Worm (Caenorhabditis elegans) whole organism, mixed stage, embryonic: ENCODE data around the gene ZK632.4.

Source experiments
- M03D4.4 ChIP-seq: sonication (generic microtip); optimal IDR thresholded peaks from 2 replicates; lab custom pipeline; 2017; ENCODE audit warnings: mild to moderate bottlenecking, missing genetic modification characterization, missing compliant biosample characterization
- bed-3 ChIP-seq: fragments of 200-800 bp; sonication (Bioruptor generic); optimal IDR thresholded peaks from 3 replicates; lab custom pipeline; 2018; ENCODE audit warnings: mild to moderate bottlenecking, missing genetic modification characterization, moderate library complexity, missing compliant biosample characterization
- blmp-1 ChIP-seq: fragments of 150-350 bp; optimal IDR thresholded peaks from 2 replicates; lab custom pipeline; 2014; ENCODE audit warnings: missing biosample characterization, missing genetic modification characterization
- ceh-39 ChIP-seq: fragments of 150-350 bp; optimal IDR thresholded peaks from 2 replicates; lab custom pipeline; 2014; ENCODE audit warnings: missing biosample characterization, missing genetic modification characterization
- ceh-43 ChIP-seq: fragments of 200-800 bp; sonication (Bioruptor generic); optimal IDR thresholded peaks from 2 replicates; lab custom pipeline; 2018; ENCODE audit warnings: mild to moderate bottlenecking, missing genetic modification characterization, moderate library complexity, missing compliant biosample characterization
- ceh-83 ChIP-seq: fragments of 200-800 bp; sonication (Bioruptor generic); optimal IDR thresholded peaks from 2 replicates; lab custom pipeline; 2018; ENCODE audit warnings: mild to moderate bottlenecking, missing genetic modification characterization, missing compliant biosample characterization
- ces-1 ChIP-seq: fragments of 150-350 bp; optimal IDR thresholded peaks from 2 replicates; lab custom pipeline; 2014; ENCODE audit warnings: missing biosample characterization, missing genetic modification reagents, missing genetic modification characterization
- cnd-1 ChIP-seq: fragments of 200-800 bp; sonication (Bioruptor generic); optimal IDR thresholded peaks from 2 replicates; lab custom pipeline; 2018; ENCODE audit warnings: mild to moderate bottlenecking, missing genetic modification characterization, missing compliant biosample characterization
- drap-1 ChIP-seq: fragments of 200-800 bp; sonication (Bioruptor generic); optimal IDR thresholded peaks from 3 replicates; lab custom pipeline; 2018; ENCODE audit warnings: mild to moderate bottlenecking, missing genetic modification characterization, missing compliant biosample characterization
- elt-1 ChIP-seq: sonication (generic microtip); optimal IDR thresholded peaks from 2 replicates; lab custom pipeline; 2017; ENCODE audit warnings: missing genetic modification characterization, mild to moderate bottlenecking, missing compliant biosample characterization, antibody characterized with exemption, moderate library complexity, borderline replicate concordance; ENCODE audit not compliant: insufficient read depth
- elt-3 ChIP-seq: fragments of 150-350 bp; optimal IDR thresholded peaks from 2 replicates; lab custom pipeline; 2014; ENCODE audit warnings: missing biosample characterization, missing genetic modification characterization
- flh-1 ChIP-seq: fragments of 200-800 bp; sonication (Bioruptor generic); optimal IDR thresholded peaks from 2 replicates; lab custom pipeline; 2018; ENCODE audit warnings: mild to moderate bottlenecking, missing genetic modification characterization, moderate library complexity, missing compliant biosample characterization
- ham-2 ChIP-seq: fragments of 200-800 bp; sonication (Bioruptor generic); optimal IDR thresholded peaks from 2 replicates; lab custom pipeline; 2018; ENCODE audit warnings: mild to moderate bottlenecking, missing genetic modification characterization, missing compliant biosample characterization
- hlh-1 ChIP-seq: fragments of 150-350 bp; optimal IDR thresholded peaks from 2 replicates; lab custom pipeline; 2014; ENCODE audit warnings: missing biosample characterization, missing genetic modification reagents, missing genetic modification characterization
- lin-13 ChIP-seq: fragments of 150-350 bp; optimal IDR thresholded peaks from 2 replicates; lab custom pipeline; 2014; ENCODE audit warnings: missing biosample characterization, missing genetic modification characterization
- lsy-2 ChIP-seq: fragments of 150-350 bp; optimal IDR thresholded peaks from 2 replicates; lab custom pipeline; 2014; ENCODE audit warnings: missing biosample characterization, missing genetic modification characterization
- mab-5 ChIP-seq: fragments of 150-350 bp; optimal IDR thresholded peaks from 2 replicates; lab custom pipeline; 2014; ENCODE audit warnings: missing biosample characterization, missing genetic modification characterization
- mep-1 ChIP-seq: fragments of 150-350 bp; optimal IDR thresholded peaks from 2 replicates; lab custom pipeline; 2017; ENCODE audit warnings: missing biosample characterization, missing genetic modification reagents, missing genetic modification characterization, inconsistent platforms
- mls-2 ChIP-seq: sonication (generic microtip); optimal IDR thresholded peaks from 2 replicates; lab custom pipeline; 2016; ENCODE audit warnings: mild to moderate bottlenecking, missing genetic modification characterization, moderate library complexity, missing compliant biosample characterization
- nhr-12 ChIP-seq: fragments of 150-350 bp; optimal IDR thresholded peaks from 2 replicates; lab custom pipeline; 2014; ENCODE audit warnings: missing biosample characterization, missing genetic modification characterization
- nhr-2 ChIP-seq: fragments of 150-350 bp; optimal IDR thresholded peaks from 2 replicates; lab custom pipeline; 2014; ENCODE audit warnings: missing biosample characterization, missing genetic modification characterization
- nhr-237 ChIP-seq: fragments of 150-350 bp; optimal IDR thresholded peaks from 2 replicates; lab custom pipeline; 2014; ENCODE audit warnings: missing biosample characterization, missing genetic modification characterization
- nhr-28 ChIP-seq: fragments of 150-350 bp; optimal IDR thresholded peaks from 2 replicates; lab custom pipeline; 2014; ENCODE audit warnings: missing biosample characterization, missing genetic modification characterization
- nhr-76 ChIP-seq: sonication (generic microtip); optimal IDR thresholded peaks from 2 replicates; lab custom pipeline; 2017; ENCODE audit warnings: missing biosample characterization, missing genetic modification characterization
- pha-4 ChIP-seq: fragments of 150-350 bp; optimal IDR thresholded peaks from 2 replicates; lab custom pipeline; 2018; ENCODE audit warnings: missing biosample characterization, missing genetic modification reagents, missing genetic modification characterization
- sem-2 ChIP-seq: fragments of 200-800 bp; sonication (Bioruptor generic); optimal IDR thresholded peaks from 2 replicates; lab custom pipeline; 2018; ENCODE audit warnings: mild to moderate bottlenecking, missing genetic modification characterization, missing compliant biosample characterization
- snpc-4 ChIP-seq: fragments of 150-350 bp; optimal IDR thresholded peaks from 2 replicates; lab custom pipeline; 2014; ENCODE audit warnings: missing biosample characterization, missing genetic modification characterization
- sptf-1 ChIP-seq: sonication (generic microtip); optimal IDR thresholded peaks from 2 replicates; lab custom pipeline; 2017; ENCODE audit warnings: mild to moderate bottlenecking, missing genetic modification characterization, moderate library complexity, missing compliant biosample characterization
- tbx-8 ChIP-seq: fragments of 200-800 bp; sonication (Bioruptor generic); optimal IDR thresholded peaks from 2 replicates; lab custom pipeline; 2018; ENCODE audit warnings: mild to moderate bottlenecking, missing genetic modification characterization, moderate library complexity, missing compliant biosample characterization
- unc-120 ChIP-seq: sonication (generic microtip); optimal IDR thresholded peaks from 2 replicates; lab custom pipeline; 2017; ENCODE audit warnings: missing genetic modification characterization, missing compliant biosample characterization; ENCODE audit not compliant: poor library complexity, severe bottlenecking
- unc-39 ChIP-seq: fragments of 150-350 bp; optimal IDR thresholded peaks from 2 replicates; lab custom pipeline; 2014; ENCODE audit warnings: missing biosample characterization, missing genetic modification characterization
- unc-62 ChIP-seq: fragments of 150-350 bp; optimal IDR thresholded peaks from 2 replicates; lab custom pipeline; 2014; ENCODE audit warnings: missing biosample characterization, missing genetic modification reagents, missing genetic modification characterization
- zip-8 ChIP-seq: fragments of 150-350 bp; optimal IDR thresholded peaks from 2 replicates; lab custom pipeline; 2014; ENCODE audit warnings: missing biosample characterization, missing genetic modification characterization

ZK632.4 gene

DNA sequence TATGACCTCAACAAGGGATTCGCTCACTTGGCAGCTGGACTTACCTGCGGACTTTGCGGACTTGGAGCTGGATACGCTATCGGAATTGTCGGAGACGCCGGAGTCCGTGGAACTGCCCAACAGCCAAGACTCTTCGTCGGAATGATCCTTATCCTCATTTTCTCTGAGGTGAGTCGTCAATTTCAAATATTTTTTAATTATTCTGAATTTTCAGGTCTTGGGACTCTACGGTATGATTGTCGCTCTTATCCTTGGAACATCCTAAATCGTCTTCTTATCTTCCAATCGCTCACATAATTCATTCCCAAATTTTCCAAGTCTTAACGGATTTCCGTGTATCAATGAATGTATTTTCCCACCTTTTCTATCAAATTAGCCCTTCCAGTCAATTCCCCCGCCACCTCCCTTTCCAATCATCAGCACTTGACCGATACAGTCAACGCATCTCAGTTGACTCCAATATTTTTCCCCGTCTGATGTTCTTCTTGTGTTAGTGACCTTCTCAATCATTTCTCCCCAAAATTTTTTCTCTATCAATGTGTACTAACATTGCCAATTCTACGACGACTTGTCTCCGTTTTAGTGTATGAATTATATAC is 24.7 kb downstream of the ZK632.4 start, which contains the start of gene R10E11.6:
R10E11.6 (plus strand) TSS at position 524 of the 599 bp plus-strand sequence.
- TF ChIP-seq unc-62 (GFP tag; lab: Kevin White, UChicago) (no peak), unc-39 (no peak), blmp-1 (tag; lab: Kevin White, UChicago) (no peak), ceh-83 (GFP tag; lab: Kevin White, UChicago) (no peak), snpc-4 (tag; lab: Kevin White, UChicago) (no peak), lsy-2 (tag; lab: Kevin White, UChicago) (no peak), mep-1 (tag; lab: Kevin White, UChicago) (no peak), ceh-43 (GFP tag; lab: Kevin White, UChicago) (no peak), tbx-8 (GFP tag; lab: Kevin White, UChicago) (no peak), nhr-76 (tag; lab: Kevin White, UChicago) (no peak), hlh-1 (tag; lab: Kevin White, UChicago) (no peak), nhr-2 (tag; lab: Kevin White, UChicago) (no peak), ces-1 (GFP tag; lab: Kevin White, UChicago) (no peak), bed-3 (GFP tag; lab: Kevin White, UChicago) (no peak), nhr-12 (tag; lab: Kevin White, UChicago) (no peak), mab-5 (tag; lab: Kevin White, UChicago) (no peak), pha-4 (no peak), zip-8 (tag; lab: Kevin White, UChicago) (no peak), drap-1 (GFP tag; lab: Kevin White, UChicago) (no peak), sem-2 (GFP tag; lab: Kevin White, UChicago) (no peak)

DNA sequence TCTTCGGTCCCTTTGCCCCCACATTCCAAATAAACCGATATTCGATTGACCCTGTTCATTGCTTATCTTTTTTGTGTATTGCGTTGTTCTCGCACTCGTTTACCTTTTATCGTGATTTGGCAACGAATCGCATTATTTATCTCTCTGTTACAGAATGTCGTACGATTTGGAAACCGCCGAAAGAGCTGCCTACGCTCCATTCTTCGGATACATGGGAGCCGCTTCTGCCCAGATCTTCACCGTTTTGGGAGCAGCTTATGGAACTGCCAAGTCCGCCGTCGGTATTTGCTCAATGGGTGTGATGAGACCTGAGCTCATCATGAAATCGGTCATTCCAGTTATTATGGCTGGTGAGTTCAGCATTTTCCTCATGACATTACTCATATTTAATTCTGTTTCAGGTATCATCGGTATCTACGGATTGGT is 25.2 kb downstream of the ZK632.4 start, which contains the start of gene vha-2:
vha-2 (plus strand) TSS at position 154 of the 426 bp plus-strand sequence.
- TF ChIP-seq elt-1 (tag; lab: Kevin White, UChicago): no peak
- no peak for TF ChIP-seq lsy-2 (tag; lab: Kevin White, UChicago)
- TF ChIP-seq elt-3: no peak
- no peak for TF ChIP-seq sptf-1 (tag; lab: Kevin White, UChicago)
- TF ChIP-seq ceh-43 (GFP tag; lab: Kevin White, UChicago): no peak
- no peak for TF ChIP-seq zip-8 (tag; lab: Kevin White, UChicago)
- TF ChIP-seq sem-2 (GFP tag; lab: Kevin White, UChicago): no peak
- no peak for TF ChIP-seq mab-5 (tag; lab: Kevin White, UChicago)
- no peak for TF ChIP-seq unc-39
- TF ChIP-seq ces-1 (GFP tag; lab: Kevin White, UChicago): no peak
- TF ChIP-seq pha-4: no peak
- TF ChIP-seq mep-1 (tag; lab: Kevin White, UChicago): no peak
- no peak for TF ChIP-seq nhr-12 (tag; lab: Kevin White, UChicago)
- TF ChIP-seq lin-13 (tag; lab: Kevin White, UChicago): no peak

DNA sequence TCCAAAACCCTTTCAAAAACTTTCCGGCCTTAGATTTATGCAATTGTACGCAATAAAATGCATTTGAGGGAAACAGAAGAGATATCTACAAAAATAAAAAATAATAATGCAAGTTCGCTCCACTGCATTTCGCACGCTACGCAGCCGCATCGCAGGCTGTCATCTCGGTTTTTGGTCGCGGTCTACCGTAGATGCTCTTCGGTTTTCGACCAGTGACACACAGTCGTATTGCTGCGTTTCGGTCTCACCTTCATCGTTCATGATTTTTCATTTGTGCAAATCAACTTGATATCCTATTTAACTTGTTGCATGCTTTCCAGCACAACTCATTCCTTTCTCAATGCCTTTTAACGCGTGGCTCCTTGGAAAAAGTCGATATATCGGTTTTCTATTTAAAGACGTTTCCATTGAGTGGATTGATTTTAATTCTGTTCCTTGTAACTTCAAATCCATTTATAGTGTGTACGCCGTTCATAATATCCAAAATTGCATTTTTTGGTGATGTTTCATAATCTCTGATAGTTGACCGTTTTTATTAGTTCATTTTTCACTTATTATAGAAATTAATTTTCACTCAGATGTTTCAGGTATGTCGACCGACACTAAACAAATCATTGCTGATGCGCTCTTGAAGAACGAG is 26.5 kb downstream of the ZK632.4 start, which contains the start of gene vha-1:
vha-1 (plus strand) TSS at position 590 of the 640 bp plus-strand sequence.
- TF ChIP-seq ceh-39 (tag; lab: Kevin White, UChicago): peak; percentile 86
- no peak for TF ChIP-seq ham-2 (GFP tag; lab: Kevin White, UChicago)
- TF ChIP-seq unc-39: no peak
- TF ChIP-seq zip-8 (tag; lab: Kevin White, UChicago): no peak
- no peak for TF ChIP-seq mls-2 (tag; lab: Kevin White, UChicago)
- peak; percentile 32 for TF ChIP-seq hlh-1 (tag; lab: Kevin White, UChicago)
- TF ChIP-seq elt-3: no peak
- TF ChIP-seq flh-1: no peak
- peak; percentile 34 for TF ChIP-seq M03D4.4 (tag; lab: Kevin White, UChicago)
- TF ChIP-seq cnd-1: no peak
- peak; percentile 89 for TF ChIP-seq pha-4
- peak; percentile 60 for TF ChIP-seq unc-62 (GFP tag; lab: Kevin White, UChicago)
- no peak for TF ChIP-seq sptf-1 (tag; lab: Kevin White, UChicago)
- TF ChIP-seq nhr-2 (tag; lab: Kevin White, UChicago): no peak
- no peak for TF ChIP-seq bed-3 (GFP tag; lab: Kevin White, UChicago)
- TF ChIP-seq ceh-43 (GFP tag; lab: Kevin White, UChicago): no peak
- no peak for TF ChIP-seq sem-2 (GFP tag; lab: Kevin White, UChicago)
- peak; percentile 85 for TF ChIP-seq lin-13 (tag; lab: Kevin White, UChicago)
- TF ChIP-seq snpc-4 (tag; lab: Kevin White, UChicago): no peak
- peak; percentile 81 for TF ChIP-seq nhr-237
- TF ChIP-seq lsy-2 (tag; lab: Kevin White, UChicago): peak; percentile 91
- peak; percentile 94 for TF ChIP-seq mep-1 (tag; lab: Kevin White, UChicago)
- peak; percentile 82 for TF ChIP-seq unc-120
- no peak for TF ChIP-seq nhr-28
- TF ChIP-seq nhr-12 (tag; lab: Kevin White, UChicago): no peak
- no peak for TF ChIP-seq elt-1 (tag; lab: Kevin White, UChicago)
- no peak for TF ChIP-seq ceh-83 (GFP tag; lab: Kevin White, UChicago)
- peak; percentile 45 for TF ChIP-seq ces-1 (GFP tag; lab: Kevin White, UChicago)
- TF ChIP-seq tbx-8 (GFP tag; lab: Kevin White, UChicago): no peak
- TF ChIP-seq nhr-76 (tag; lab: Kevin White, UChicago): no peak
- TF ChIP-seq drap-1 (GFP tag; lab: Kevin White, UChicago): peak; percentile 17
- TF ChIP-seq mab-5 (tag; lab: Kevin White, UChicago): no peak
- TF ChIP-seq, all 35 proteins: peak for 12
